Fruit fly (Drosophila melanogaster) whole organism, embryonic: ENCODE measurements around the gene CG14720.

Experiments used
- CG1024 ChIP-seq: fragments of 200-800 bp; sonication (Bioruptor generic); IDR thresholded peaks from 2 replicates; pipeline ENCODE4 v1.3.6; 2022; ENCODE audit warnings: missing biosample characterization, missing genetic modification characterization
- CG10462 ChIP-seq: fragments of 200-800 bp; sonication (Bioruptor generic); optimal IDR thresholded peaks from 2 replicates; lab custom pipeline; 2016; ENCODE audit warnings: missing biosample characterization, missing genetic modification characterization
- CG13123 ChIP-seq: fragments of 200-800 bp; sonication (Bioruptor generic); optimal IDR thresholded peaks from 2 replicates; lab custom pipeline; 2016; ENCODE audit warnings: missing biosample characterization, missing genetic modification characterization
- CG13287 ChIP-seq: fragments of 200-800 bp; sonication (Bioruptor generic); IDR thresholded peaks from 2 replicates; pipeline ENCODE4 v1.3.6; 2022; ENCODE audit warnings: missing biosample characterization, missing genetic modification characterization; ENCODE audit not compliant: partially characterized antibody
- CG17359 ChIP-seq: fragments of 200-800 bp; sonication (Bioruptor generic); optimal IDR thresholded peaks from 3 replicates; lab custom pipeline; 2018; ENCODE audit warnings: missing biosample characterization, mild to moderate bottlenecking, missing genetic modification characterization, moderate library complexity
- CG17361 ChIP-seq: fragments of 200-800 bp; sonication (Bioruptor generic); IDR thresholded peaks from 3 replicates; pipeline ENCODE4 v1.3.6; 2022; ENCODE audit warnings: missing biosample characterization, missing genetic modification characterization
- CG17802 ChIP-seq: fragments of 200-800 bp; sonication (Bioruptor generic); optimal IDR thresholded peaks from 2 replicates; lab custom pipeline; 2018; ENCODE audit warnings: missing biosample characterization, mild to moderate bottlenecking, missing genetic modification characterization, moderate library complexity
- CG18011 ChIP-seq: fragments of 200-800 bp; sonication (Bioruptor generic); optimal IDR thresholded peaks from 2 replicates; lab custom pipeline; 2017; ENCODE audit warnings: missing biosample characterization, missing genetic modification characterization, mild to moderate bottlenecking, moderate library complexity, missing genotype
- CG2129 ChIP-seq: fragments of 200-800 bp; sonication (Bioruptor generic); IDR thresholded peaks from 2 replicates; pipeline ENCODE4 v1.3.6; 2022; ENCODE audit warnings: missing biosample characterization, missing genetic modification characterization; ENCODE audit not compliant: partially characterized antibody
- CG30431 ChIP-seq: fragments of 200-800 bp; sonication (Bioruptor generic); optimal IDR thresholded peaks from 2 replicates; lab custom pipeline; 2017; ENCODE audit warnings: missing biosample characterization, missing genetic modification characterization
- CG34422 ChIP-seq: fragments of 200-800 bp; sonication (Bioruptor generic); IDR thresholded peaks from 3 replicates; pipeline ENCODE4 v1.3.6; 2022; ENCODE audit warnings: missing biosample characterization, missing genetic modification characterization
- CG4820 ChIP-seq: fragments of 200-800 bp; sonication (Bioruptor generic); optimal IDR thresholded peaks from 3 replicates; lab custom pipeline; 2016; ENCODE audit warnings: missing biosample characterization, missing genetic modification characterization
- CG5180 ChIP-seq: fragments of 200-800 bp; sonication (Bioruptor generic); optimal IDR thresholded peaks from 3 replicates; lab custom pipeline; 2017; ENCODE audit warnings: missing biosample characterization, missing genetic modification characterization, mild to moderate bottlenecking, moderate library complexity, missing genetic modification reagents
- CG6683 ChIP-seq: fragments of 200-800 bp; sonication (Bioruptor generic); optimal IDR thresholded peaks from 2 replicates; lab custom pipeline; 2017; ENCODE audit warnings: missing biosample characterization, mild to moderate bottlenecking, missing genetic modification characterization, missing genetic modification reagents
- CG8765 ChIP-seq: fragments of 200-800 bp; sonication (Bioruptor generic); IDR thresholded peaks from 2 replicates; pipeline ENCODE4 v1.3.6; 2022; ENCODE audit warnings: missing biosample characterization, missing genetic modification characterization
- D19B ChIP-seq: fragments of 200-800 bp; sonication (Bioruptor generic); optimal IDR thresholded peaks from 2 replicates; lab custom pipeline; 2017; ENCODE audit warnings: missing biosample characterization, mild to moderate bottlenecking, missing genetic modification characterization
- Dp ChIP-seq: fragments of 200-800 bp; sonication (Bioruptor generic); optimal IDR thresholded peaks from 2 replicates; lab custom pipeline; 2018; ENCODE audit warnings: missing biosample characterization, mild to moderate bottlenecking, missing genetic modification characterization, moderate library complexity
- E2f2 ChIP-seq: fragments of 200-800 bp; sonication (Bioruptor generic); IDR thresholded peaks from 2 replicates; pipeline ENCODE4 v1.3.6; 2022; ENCODE audit warnings: missing biosample characterization, missing genetic modification characterization
- Eip74EF ChIP-seq, 2 experiments: fragments of 200-800 bp in 1 of 2; fragments of >200 bp in 1 of 2; sonication (Bioruptor generic) in 1 of 2; optimal IDR thresholded peaks; 2 replicates each; lab custom pipeline; 2017 to 2019; ENCODE audit warnings: missing biosample characterization in 2 of 2, missing genetic modification characterization in 2 of 2, mild to moderate bottlenecking in 1 of 2, moderate library complexity in 1 of 2
- Gsc ChIP-seq: fragments of 200-800 bp; sonication (Bioruptor generic); IDR thresholded peaks from 2 replicates; pipeline ENCODE4 v1.3.6; 2022; ENCODE audit warnings: missing biosample characterization, missing genetic modification characterization
- Hey ChIP-seq: fragments of 200-800 bp; sonication (Bioruptor generic); optimal IDR thresholded peaks from 3 replicates; lab custom pipeline; 2018; ENCODE audit warnings: missing biosample characterization, mild to moderate bottlenecking, missing genetic modification characterization
- MBD-R2 ChIP-seq: fragments of 200-800 bp; sonication (Bioruptor generic); IDR thresholded peaks from 2 replicates; pipeline ENCODE4 v1.3.6; 2022; ENCODE audit warnings: missing biosample characterization, missing genetic modification characterization
- MESR4 ChIP-seq: fragments of 200-800 bp; sonication (Bioruptor generic); optimal IDR thresholded peaks from 2 replicates; lab custom pipeline; 2018; ENCODE audit warnings: missing biosample characterization, mild to moderate bottlenecking, missing genetic modification characterization, moderate library complexity
- NFAT ChIP-seq: fragments of 200-800 bp; sonication (Bioruptor generic); IDR thresholded peaks from 2 replicates; pipeline ENCODE4 v1.3.6; 2022; ENCODE audit warnings: missing biosample characterization, missing genetic modification characterization
- Poxn ChIP-seq: fragments of 200-800 bp; sonication (Bioruptor generic); IDR thresholded peaks from 2 replicates; pipeline ENCODE4 v1.3.6; 2022; ENCODE audit warnings: missing biosample characterization, missing genetic modification characterization
- Spps ChIP-seq: fragments of 200-800 bp; sonication (Bioruptor generic); optimal IDR thresholded peaks from 2 replicates; lab custom pipeline; 2018; ENCODE audit warnings: missing biosample characterization, mild to moderate bottlenecking, missing genetic modification characterization
- bbx ChIP-seq: fragments of 200-800 bp; sonication (Bioruptor generic); IDR thresholded peaks from 2 replicates; pipeline ENCODE4 v1.3.6; 2022; ENCODE audit warnings: missing biosample characterization, missing genetic modification characterization; ENCODE audit not compliant: partially characterized antibody
- bsh ChIP-seq, 2 experiments: fragments of 200-800 bp; sonication (Bioruptor generic); optimal IDR thresholded peaks; 2 replicates each; lab custom pipeline; 2017 to 2018; ENCODE audit warnings: mild to moderate bottlenecking in 2 of 2, missing biosample characterization in 2 of 2, missing genetic modification characterization in 2 of 2, moderate library complexity in 1 of 2
- chn ChIP-seq: fragments of 200-800 bp; sonication (Bioruptor generic); optimal IDR thresholded peaks from 2 replicates; lab custom pipeline; 2016; ENCODE audit warnings: missing biosample characterization, missing genetic modification characterization
- corto ChIP-seq: fragments of 200-800 bp; sonication (Bioruptor generic); optimal IDR thresholded peaks from 2 replicates; lab custom pipeline; 2016; ENCODE audit warnings: missing biosample characterization, mild to moderate bottlenecking, missing genetic modification characterization, moderate library complexity
- crc ChIP-seq: fragments of 200-800 bp; sonication (Bioruptor generic); optimal IDR thresholded peaks from 2 replicates; lab custom pipeline; 2016; ENCODE audit warnings: missing biosample characterization, missing genetic modification characterization
- crol ChIP-seq: fragments of 200-800 bp; sonication (Bioruptor generic); IDR thresholded peaks from 2 replicates; pipeline ENCODE4 v1.3.6; 2022; ENCODE audit warnings: missing biosample characterization, missing genetic modification characterization
- dmrt99B ChIP-seq: fragments of 200-800 bp; sonication (Bioruptor generic); optimal IDR thresholded peaks from 2 replicates; lab custom pipeline; 2018; ENCODE audit warnings: missing biosample characterization, mild to moderate bottlenecking, missing genetic modification characterization, moderate library complexity
- en ChIP-seq: fragments of 200-800 bp; sonication (Bioruptor generic); optimal IDR thresholded peaks from 2 replicates; lab custom pipeline; 2016; ENCODE audit warnings: missing biosample characterization, missing genetic modification characterization
- fd102C ChIP-seq: fragments of 200-800 bp; sonication (Bioruptor generic); optimal IDR thresholded peaks from 2 replicates; lab custom pipeline; 2018; ENCODE audit warnings: missing biosample characterization, mild to moderate bottlenecking, missing genetic modification characterization, moderate library complexity
- gcm ChIP-seq: fragments of 200-800 bp; sonication (Bioruptor generic); optimal IDR thresholded peaks from 2 replicates; lab custom pipeline; 2019; ENCODE audit warnings: missing biosample characterization, mild to moderate bottlenecking, missing genetic modification characterization, moderate library complexity
- gcm2 ChIP-seq: fragments of 200-800 bp; sonication (Bioruptor generic); optimal IDR thresholded peaks from 2 replicates; lab custom pipeline; 2016; ENCODE audit warnings: missing biosample characterization, missing genetic modification characterization
- gem ChIP-seq: fragments of 200-800 bp; sonication (Bioruptor generic); optimal IDR thresholded peaks from 2 replicates; lab custom pipeline; 2019; ENCODE audit warnings: missing biosample characterization, mild to moderate bottlenecking, missing genetic modification characterization, moderate library complexity
- knrl ChIP-seq: fragments of 200-800 bp; sonication (Bioruptor generic); IDR thresholded peaks from 3 replicates; pipeline ENCODE4 v1.3.6; 2022; ENCODE audit warnings: missing biosample characterization, missing genetic modification characterization; ENCODE audit not compliant: partially characterized antibody
- luna ChIP-seq: fragments of 200-800 bp; sonication (Bioruptor generic); optimal IDR thresholded peaks from 2 replicates; lab custom pipeline; 2016; ENCODE audit warnings: missing biosample characterization, missing genetic modification characterization
- otp ChIP-seq: fragments of 200-800 bp; sonication (Bioruptor generic); IDR thresholded peaks from 3 replicates; pipeline ENCODE4, ENCODE4 v1.3.6; 2022; ENCODE audit warnings: missing biosample characterization, missing genetic modification characterization
- psq ChIP-seq: fragments of 200-800 bp; sonication (Bioruptor generic); optimal IDR thresholded peaks from 2 replicates; lab custom pipeline; 2017; ENCODE audit warnings: missing biosample characterization, missing genetic modification characterization
- sens ChIP-seq: fragments of 200-800 bp; sonication (Bioruptor generic); peaks from one replicate; lab custom pipeline; 2016; ENCODE audit warnings: missing biosample characterization, missing genetic modification characterization
- slou ChIP-seq: fragments of 200-800 bp; sonication (Bioruptor generic); optimal IDR thresholded peaks from 3 replicates; lab custom pipeline; 2016; ENCODE audit warnings: missing biosample characterization, missing genetic modification characterization
- sob ChIP-seq: fragments of 200-800 bp; sonication (Bioruptor generic); IDR thresholded peaks from 2 replicates; pipeline ENCODE4 v1.3.6; 2022; ENCODE audit warnings: missing biosample characterization, missing genetic modification characterization
- sr ChIP-seq: fragments of 200-800 bp; sonication (Bioruptor generic); IDR thresholded peaks from 3 replicates; pipeline ENCODE4 v1.3.6; 2022; ENCODE audit warnings: missing biosample characterization, missing genetic modification characterization
- stwl ChIP-seq: fragments of 200-800 bp; sonication (Bioruptor generic); optimal IDR thresholded peaks from 3 replicates; lab custom pipeline; 2018; ENCODE audit warnings: missing biosample characterization, mild to moderate bottlenecking, missing genetic modification characterization, moderate library complexity
- wdn ChIP-seq: fragments of 200-800 bp; sonication (Bioruptor generic); IDR thresholded peaks from 2 replicates; pipeline ENCODE4 v1.3.6; 2022; ENCODE audit warnings: missing biosample characterization, missing genetic modification characterization

Gene CG14720

dm6 chr3R:11749297-11750293, 38.1 kb downstream of the CG14720 start, which contains the start of gene CG6923 (continued):
- TF ChIP-seq CG13287 (peak; percentile 79), CG8765 (no peak), CG34422 (no peak), sr (no peak), luna (GFP tag; lab: Kevin White, UChicago) (no peak), CG17361 (no peak; the same call in 2 of the 3 replicates), otp (no peak), gcm (no peak), E2f2 (peak; percentile 85), en (GFP tag; lab: Kevin White, UChicago) (no peak), CG2129 (GFP tag; lab: Robert Waterston, UW) (peak; percentile 81), gem (tag; lab: Kevin White, UChicago) (no peak), dmrt99B (tag; lab: Kevin White, UChicago) (no peak), CG13123 (GFP tag; lab: Kevin White, UChicago) (no peak), fd102C (GFP tag; lab: Kevin White, UChicago) (no peak), CG1024 (GFP tag; lab: Robert Waterston, UW) (no peak), psq (GFP tag; lab: Kevin White, UChicago) (no peak), crol (GFP tag; lab: Robert Waterston, UW) (peak; percentile 73), knrl (GFP tag; lab: Robert Waterston, UW) (peak; percentile 90), CG17802 (no peak), CG4820 (GFP tag; lab: Kevin White, UChicago) (no peak), Poxn (GFP tag; lab: Robert Waterston, UW) (no peak), Eip74EF (GFP tag; optimal IDR thresholded peaks at IDR 0.05; lab: Kevin White, UChicago) (no peak), Hey (no peak), slou (no peak), CG5180 (no peak), Dp (GFP tag; lab: Kevin White, UChicago) (peak; percentile 80), CG18011 (GFP tag; lab: Kevin White, UChicago) (no peak), crc (GFP tag; lab: Kevin White, UChicago) (no peak), bbx (GFP tag; lab: Robert Waterston, UW) (peak; percentile 89), MBD-R2 (GFP tag; lab: Robert Waterston, UW) (peak; percentile 32; the same call in 1 of the 2 replicates), CG30431 (GFP tag; lab: Kevin White, UChicago) (no peak), gcm2 (GFP tag; lab: Kevin White, UChicago) (no peak), corto (GFP tag; lab: Kevin White, UChicago) (no peak), wdn (GFP tag; lab: Robert Waterston, UW) (no peak), CG10462 (no peak), CG17359 (tag; lab: Kevin White, UChicago) (no peak), NFAT (no peak), Gsc (GFP tag; lab: Robert Waterston, UW) (no peak), sob (GFP tag; lab: Robert Waterston, UW) (no peak), D19B (GFP tag; lab: Kevin White, UChicago) (no peak), MESR4 (GFP tag; lab: Kevin White, UChicago) (peak; percentile 7), stwl (tag; lab: Kevin White, UChicago) (peak; percentile 29), bsh (GFP tag; optimal IDR thresholded peaks at IDR 0.05; lab: Kevin White, UChicago) (no peak), sens (GFP tag; lab: Kevin White, UChicago) (peak; percentile 66), chn (GFP tag; lab: Kevin White, UChicago) (no peak), CG6683 (GFP tag; lab: Kevin White, UChicago) (no peak), Spps (tag; lab: Kevin White, UChicago) (no peak)
